Worm (Caenorhabditis elegans) whole organism, L1 larva: ENCODE measurements around the gene C01G10.5.

Experiments used
- C04F5.9 ChIP-seq: sonication (generic microtip); optimal IDR thresholded peaks from 2 replicates; lab custom pipeline; 2016; ENCODE audit warnings: missing genetic modification characterization, missing compliant biosample characterization
- aly-2 ChIP-seq: fragments of 150-350 bp; optimal IDR thresholded peaks from 2 replicates; lab custom pipeline; 2014; ENCODE audit warnings: missing biosample characterization, missing genetic modification characterization
- blmp-1 ChIP-seq: fragments of 150-350 bp; optimal IDR thresholded peaks from 2 replicates; lab custom pipeline; 2014; ENCODE audit warnings: missing biosample characterization, missing genetic modification characterization
- ces-1 ChIP-seq: fragments of 150-350 bp; optimal IDR thresholded peaks from 2 replicates; lab custom pipeline; 2014; ENCODE audit warnings: missing biosample characterization, missing genetic modification reagents, missing genetic modification characterization
- lin-13 ChIP-seq: fragments of 150-350 bp; optimal IDR thresholded peaks from 2 replicates; lab custom pipeline; 2014; ENCODE audit warnings: missing biosample characterization, missing genetic modification reagents, missing genetic modification characterization
- lin-15B ChIP-seq: fragments of 150-350 bp; sonication (generic microtip); optimal IDR thresholded peaks from 3 replicates; lab custom pipeline; 2014; ENCODE audit warnings: missing biosample characterization, missing genetic modification characterization
- lin-39 ChIP-seq: fragments of 150-350 bp; optimal IDR thresholded peaks from 2 replicates; lab custom pipeline; 2014; ENCODE audit warnings: missing biosample characterization, missing genetic modification reagents, missing genetic modification characterization
- mdl-1 ChIP-seq, 2 experiments: fragments of 150-350 bp; optimal IDR thresholded peaks; 2 replicates each; lab custom pipeline; 2014 to 2017; ENCODE audit warnings: missing biosample characterization in 2 of 2, missing genetic modification characterization in 2 of 2, inconsistent platforms in 1 of 2
- nhr-28 ChIP-seq: fragments of 150-350 bp; optimal IDR thresholded peaks from 2 replicates; lab custom pipeline; 2014; ENCODE audit warnings: missing biosample characterization, missing genetic modification characterization
- nhr-77 ChIP-seq: fragments of 150-350 bp; optimal IDR thresholded peaks from 2 replicates; lab custom pipeline; 2014; ENCODE audit warnings: missing biosample characterization, missing genetic modification characterization
- pag-3 ChIP-seq: sonication (generic microtip); optimal IDR thresholded peaks from 2 replicates; lab custom pipeline; 2017; ENCODE audit warnings: missing genetic modification characterization, mild to moderate bottlenecking, missing compliant biosample characterization, antibody characterized with exemption, borderline replicate concordance; ENCODE audit not compliant: insufficient read depth
- unc-30 ChIP-seq: sonication (generic microtip); optimal IDR thresholded peaks from 2 replicates; lab custom pipeline; 2017; ENCODE audit warnings: missing biosample characterization, missing genetic modification characterization
- unc-62 ChIP-seq: fragments of 150-350 bp; optimal IDR thresholded peaks from 2 replicates; lab custom pipeline; 2014; ENCODE audit warnings: missing biosample characterization, missing genetic modification reagents, missing genetic modification characterization

DNA sequence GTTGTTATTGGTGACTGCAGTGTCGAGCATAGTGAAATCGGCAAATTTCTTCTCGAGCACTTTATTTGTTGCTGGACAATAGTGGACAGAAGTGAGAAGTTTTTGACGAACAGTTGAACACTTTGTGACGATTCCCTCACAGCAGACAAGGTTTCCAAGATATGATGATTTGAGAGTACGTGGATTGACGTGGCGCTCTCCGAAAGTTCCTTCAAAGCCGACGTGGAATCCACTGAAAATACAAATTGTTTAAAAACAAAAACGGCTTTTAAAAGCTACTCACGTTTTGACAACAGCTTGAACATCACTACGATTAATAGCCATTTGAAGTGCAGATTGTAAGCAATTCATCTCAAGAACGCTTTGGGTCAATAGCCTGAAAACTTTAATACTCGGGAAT, 30.4 kb downstream of the C01G10.5 start:
- no peak for TF ChIP-seq aly-2 (tag; lab: Kevin White, UChicago)
- no peak for TF ChIP-seq lin-13 (GFP tag; lab: Kevin White, UChicago)
- no peak for TF ChIP-seq ces-1 (GFP tag; lab: Kevin White, UChicago)
- no peak for TF ChIP-seq lin-15B (tag; lab: Kevin White, UChicago)
- no peak for TF ChIP-seq mdl-1 (tag; optimal IDR thresholded peaks at IDR 0.05; lab: Kevin White, UChicago)
- no peak for TF ChIP-seq unc-62
- no peak for TF ChIP-seq pag-3 (tag; lab: Kevin White, UChicago)
- no peak for TF ChIP-seq unc-30 (tag; lab: Kevin White, UChicago)
- TF ChIP-seq lin-39 (tag; lab: Kevin White, UChicago): no peak
- TF ChIP-seq C04F5.9 (tag; lab: Kevin White, UChicago): no peak
- TF ChIP-seq blmp-1 (tag; lab: Kevin White, UChicago): no peak
- TF ChIP-seq nhr-28: no peak
- TF ChIP-seq nhr-77 (tag; lab: Kevin White, UChicago): no peak
